Worm (Caenorhabditis elegans): Measurements from ENCODE around the gene pept-1.

ce11 chrX:6437545-6437944 is 19.1 kb upstream of the pept-1 start, which contains the start of gene K10C2.8:
- TF ChIP-seq efl-1 (GFP tag; optimal IDR thresholded peaks at IDR 0.05) (no peak), zfh-2 (GFP tag; conservative IDR thresholded peaks at IDR 0.05) (no peak), F10E7.11 (tag; optimal IDR thresholded peaks at IDR 0.05) (no peak), B0336.3 (GFP tag; IDR thresholded peaks at IDR 0.05) (no peak), ama-1 (optimal IDR thresholded peaks at IDR 0.05) (no peak), ama-1 (GFP tag; optimal IDR thresholded peaks at IDR 0.05) (no peak), nfya-2 (GFP tag; IDR thresholded peaks at IDR 0.05) (no peak), snpc-4 (GFP tag; optimal IDR thresholded peaks at IDR 0.05) (no peak), snpc-4 (tag; optimal IDR thresholded peaks at IDR 0.05) (no peak), Y53G8AR.9 (GFP tag; conservative IDR thresholded peaks at IDR 0.05) (no peak), pha-4 (tag; optimal IDR thresholded peaks at IDR 0.05) (no peak), B0019.2 (GFP tag; conservative IDR thresholded peaks at IDR 0.05) (no peak)

All from whole organism, young adult.